Worm (Caenorhabditis elegans) whole organism, L4 larva: ENCODE results near the gene cgt-1.
"Not testable (repeated sequence)": the region's sequence is repeated elsewhere in the genome, so short reads cannot be mapped to it uniquely, and the experiment has no call there.

Source experiments
- D1046.2 ChIP-seq: fragments of 200-800 bp; sonication (Bioruptor generic); IDR thresholded peaks from 2 replicates; pipeline ENCODE4 v1.3.6; 2022; ENCODE audit warnings: missing genetic modification characterization, missing compliant biosample characterization
- F10B5.3 ChIP-seq: sonication (generic microtip); optimal IDR thresholded peaks from 2 replicates; lab custom pipeline; 2016; ENCODE audit warnings: mild to moderate bottlenecking, missing genetic modification characterization, missing compliant biosample characterization
- F26F4.8 ChIP-seq: fragments of 200-800 bp; sonication (Bioruptor generic); conservative IDR thresholded peaks from 2 replicates; pipeline ENCODE4 v1.3.6; 2022; ENCODE audit warnings: missing genetic modification characterization, missing compliant biosample characterization
- R02D3.7 ChIP-seq: fragments of 150-350 bp; sonication (generic microtip); optimal IDR thresholded peaks from 3 replicates; lab custom pipeline; 2014; ENCODE audit warnings: missing biosample characterization, missing genetic modification characterization
- aha-1 ChIP-seq: fragments of 150-350 bp; peaks from one replicate; lab custom pipeline; 2014; ENCODE audit warnings: missing biosample characterization, missing genetic modification characterization
- ama-1 ChIP-seq: fragments of 150-350 bp; optimal IDR thresholded peaks from 2 replicates; lab custom pipeline; 2014; ENCODE audit warnings: inconsistent platforms, mixed read lengths
- arid-1 ChIP-seq: fragments of 200-800 bp; sonication (Bioruptor generic); conservative IDR thresholded peaks from 2 replicates; pipeline ENCODE4 v1.3.6; 2022; ENCODE audit warnings: missing genetic modification reagents, missing genetic modification characterization, missing compliant biosample characterization
- ceh-20 ChIP-seq: fragments of 200-800 bp; sonication (Bioruptor generic); IDR thresholded peaks from 2 replicates; pipeline ENCODE4 v1.3.6; 2022; ENCODE audit warnings: missing genetic modification reagents, missing genetic modification characterization, missing compliant biosample characterization
- ceh-44 ChIP-seq: fragments of 200-800 bp; sonication (Bioruptor generic); IDR thresholded peaks from 2 replicates; pipeline ENCODE4 v1.3.6; 2022; ENCODE audit warnings: missing genetic modification reagents, missing genetic modification characterization, missing compliant biosample characterization
- ceh-62 ChIP-seq: sonication (generic microtip); optimal IDR thresholded peaks from 2 replicates; lab custom pipeline; 2017; ENCODE audit warnings: missing biosample characterization, missing genetic modification characterization
- daf-16 ChIP-seq, 3 experiments: sonication (generic microtip); optimal IDR thresholded peaks; 2 replicates each; lab custom pipeline; 2016 to 2017; ENCODE audit warnings: missing genetic modification characterization in 3 of 3, missing genetic modification reagents in 3 of 3, mild to moderate bottlenecking in 2 of 3, missing compliant biosample characterization in 2 of 3, missing biosample characterization in 1 of 3, moderate library complexity in 1 of 3
- daf-19 ChIP-seq: fragments of 200-800 bp; sonication (Bioruptor generic); conservative IDR thresholded peaks from 2 replicates; pipeline ENCODE4 v1.3.6; 2022; ENCODE audit warnings: missing genetic modification characterization, missing compliant biosample characterization
- dve-1 ChIP-seq: sonication (generic microtip); optimal IDR thresholded peaks from 2 replicates; lab custom pipeline; 2017; ENCODE audit warnings: antibody characterized with exemption, mild to moderate bottlenecking, missing genetic modification characterization, missing compliant biosample characterization; ENCODE audit not compliant: insufficient read depth
- hlh-30 ChIP-seq: sonication (generic microtip); optimal IDR thresholded peaks from 2 replicates; lab custom pipeline; 2017; ENCODE audit warnings: antibody characterized with exemption, mild to moderate bottlenecking, missing genetic modification characterization, missing compliant biosample characterization; ENCODE audit not compliant: insufficient read depth
- hmg-1.1 ChIP-seq: fragments of 200-800 bp; sonication (Bioruptor generic); IDR thresholded peaks from 2 replicates; pipeline ENCODE4 v1.3.6; 2022; ENCODE audit warnings: missing genetic modification reagents, missing genetic modification characterization, missing compliant biosample characterization
- jun-1 ChIP-seq: fragments of 150-350 bp; optimal IDR thresholded peaks from 2 replicates; lab custom pipeline; 2014; ENCODE audit warnings: missing biosample characterization, missing genetic modification reagents, missing genetic modification characterization
- lim-7 ChIP-seq: fragments of 200-800 bp; sonication (Bioruptor generic); IDR thresholded peaks from 2 replicates; pipeline ENCODE4 v1.3.6; 2022; ENCODE audit warnings: missing genetic modification characterization, missing compliant biosample characterization
- lin-15B ChIP-seq: fragments of 150-350 bp; sonication (generic microtip); optimal IDR thresholded peaks from 3 replicates; lab custom pipeline; 2014; ENCODE audit warnings: missing biosample characterization, missing genetic modification characterization
- lin-29 ChIP-seq: fragments of 200-800 bp; sonication (Bioruptor generic); IDR thresholded peaks from 2 replicates; pipeline ENCODE4 v1.3.6; 2022; ENCODE audit warnings: missing genetic modification reagents, missing genetic modification characterization, missing compliant biosample characterization
- mdl-1 ChIP-seq, 2 experiments: fragments of 150-350 bp in 1 of 2; sonication (generic microtip) in 1 of 2; optimal IDR thresholded peaks; 2 replicates each; lab custom pipeline; 2014 to 2017; ENCODE audit warnings: missing biosample characterization in 2 of 2, missing genetic modification characterization in 2 of 2
- mxl-2 ChIP-seq: fragments of 200-800 bp; sonication (Bioruptor generic); conservative IDR thresholded peaks from 2 replicates; pipeline ENCODE4 v1.3.6; 2022; ENCODE audit warnings: missing genetic modification reagents, missing genetic modification characterization, missing compliant biosample characterization
- mxl-3 ChIP-seq: fragments of 200-800 bp; sonication (Bioruptor generic); optimal IDR thresholded peaks from 2 replicates; lab custom pipeline; 2018; ENCODE audit warnings: mild to moderate bottlenecking, missing genetic modification characterization, missing compliant biosample characterization
- nhr-11 ChIP-seq: fragments of 150-350 bp; optimal IDR thresholded peaks from 2 replicates; lab custom pipeline; 2014; ENCODE audit warnings: missing biosample characterization, missing genetic modification characterization
- nhr-111 ChIP-seq: fragments of 200-800 bp; sonication (Bioruptor generic); optimal IDR thresholded peaks from 2 replicates; lab custom pipeline; 2018; ENCODE audit warnings: mild to moderate bottlenecking, missing genetic modification characterization, missing compliant biosample characterization
- nhr-28 ChIP-seq: fragments of 150-350 bp; optimal IDR thresholded peaks from 2 replicates; lab custom pipeline; 2014; ENCODE audit warnings: missing biosample characterization, missing genetic modification characterization
- nhr-41 ChIP-seq: fragments of 200-800 bp; sonication (Bioruptor generic); IDR thresholded peaks from 2 replicates; pipeline ENCODE4 v1.3.6; 2022; ENCODE audit warnings: missing genetic modification reagents, missing genetic modification characterization, missing compliant biosample characterization
- nhr-48 ChIP-seq: sonication (generic microtip); optimal IDR thresholded peaks from 2 replicates; lab custom pipeline; 2016; ENCODE audit warnings: mild to moderate bottlenecking, missing genetic modification characterization, missing compliant biosample characterization
- nhr-77 ChIP-seq: fragments of 150-350 bp; optimal IDR thresholded peaks from 2 replicates; lab custom pipeline; 2014; ENCODE audit warnings: missing biosample characterization, missing genetic modification characterization
- pha-4 ChIP-seq, 2 experiments: fragments of 150-350 bp in 1 of 2; fragments of 200-800 bp in 1 of 2; sonication (Bioruptor generic) in 1 of 2; IDR thresholded peaks in 1 of 2; optimal IDR thresholded peaks in 1 of 2; 2 replicates each; pipeline versions ENCODE4 v1.3.6 to Lab custom; 2014 to 2022; ENCODE audit warnings: missing genetic modification characterization in 2 of 2, missing genetic modification reagents in 2 of 2, missing biosample characterization in 1 of 2, missing compliant biosample characterization in 1 of 2
- rbr-2 ChIP-seq: sonication (generic microtip); optimal IDR thresholded peaks from 2 replicates; lab custom pipeline; 2016; ENCODE audit warnings: missing genotype, missing genetic modification characterization, missing compliant biosample characterization
- saeg-2 ChIP-seq: fragments of 200-800 bp; sonication (Bioruptor generic); IDR thresholded peaks from 2 replicates; pipeline ENCODE4 v1.3.6; 2022; ENCODE audit warnings: missing genetic modification reagents, missing genetic modification characterization, missing compliant biosample characterization
- set-16 ChIP-seq: fragments of 200-800 bp; sonication (Bioruptor generic); IDR thresholded peaks from 2 replicates; pipeline ENCODE4 v1.3.6; 2022; ENCODE audit warnings: missing genetic modification reagents, missing genetic modification characterization, missing compliant biosample characterization
- tra-1 ChIP-seq: fragments of 200-800 bp; sonication (Bioruptor generic); IDR thresholded peaks from 2 replicates; pipeline ENCODE4 v1.3.6; 2022; ENCODE audit warnings: missing genetic modification reagents, missing genetic modification characterization, missing compliant biosample characterization
- unc-39 ChIP-seq: sonication (generic microtip); optimal IDR thresholded peaks from 2 replicates; lab custom pipeline; 2017; ENCODE audit warnings: missing biosample characterization, missing genetic modification characterization
- unc-62 ChIP-seq, 3 experiments: fragments of 150-350 bp in 1 of 3; sonication (generic microtip); optimal IDR thresholded peaks in 2 of 3; peaks in 1 of 3; 1 replicate in 1 of 3; 2 replicates in 2 of 3; lab custom pipeline; 2014 to 2017; ENCODE audit warnings: missing biosample characterization in 3 of 3, missing genetic modification characterization in 3 of 3, missing genetic modification reagents in 3 of 3, missing genotype in 1 of 3
- zag-1 ChIP-seq: fragments of 150-350 bp; optimal IDR thresholded peaks from 2 replicates; lab custom pipeline; 2014; ENCODE audit warnings: missing biosample characterization, missing genetic modification characterization
- zip-11 ChIP-seq: fragments of 200-800 bp; sonication (Bioruptor generic); IDR thresholded peaks from 2 replicates; pipeline ENCODE4 v1.3.6; 2022; ENCODE audit warnings: missing genetic modification characterization, missing compliant biosample characterization
- zip-2 ChIP-seq: fragments of 150-350 bp; optimal IDR thresholded peaks from 2 replicates; lab custom pipeline; 2014; ENCODE audit warnings: missing biosample characterization, missing genetic modification characterization
- ztf-11 ChIP-seq: fragments of 150-350 bp; optimal IDR thresholded peaks from 2 replicates; lab custom pipeline; 2014; ENCODE audit warnings: missing biosample characterization, missing genetic modification characterization
- ztf-7 ChIP-seq: fragments of 150-350 bp; optimal IDR thresholded peaks from 2 replicates; lab custom pipeline; 2014; ENCODE audit warnings: missing biosample characterization, missing genetic modification characterization

Gene cgt-1

ce11 chrV:15888751-15889150, at the start of gene cgt-1:
Gene cgt-1 (minus strand): TSS chrV:15888851.
- TF ChIP-seq dve-1 = peak; percentile 10
- TF ChIP-seq ceh-44 (GFP tag; lab: Robert Waterston, UW) = no peak
- no peak for TF ChIP-seq daf-16 (GFP tag; optimal IDR thresholded peaks at IDR 0.05; lab: Kevin White, UChicago)
- peak; percentile 3 for TF ChIP-seq daf-16 (tag; optimal IDR thresholded peaks at IDR 0.05; lab: Kevin White, UChicago)

- TF ChIP-seq ceh-62 (tag; lab: Kevin White, UChicago) = no peak
- no peak for TF ChIP-seq hlh-30
These were observed 43.7 kb upstream of the cgt-1 start, which contains the start of gene srw-26 for ce11 chrV:15932390-15932789. Gene srw-26 (minus strand): TSS chrV:15932490.

- not testable (repeated sequence) for TF ChIP-seq jun-1 (tag; lab: Kevin White, UChicago); nhr-11 (tag; lab: Kevin White, UChicago); nhr-77
These were observed 41.2 kb upstream of the cgt-1 start, which contains the start of gene srbc-77 for ce11 chrV:15929882-15930281. Gene srbc-77 (plus strand): TSS chrV:15930182.

- TF ChIP-seq unc-62 (GFP tag; optimal IDR thresholded peaks at IDR 0.05 in 1 of 2; lab: Kevin White, UChicago) (no peak), unc-62 (tag; optimal IDR thresholded peaks at IDR 0.05; lab: Kevin White, UChicago) (no peak), R02D3.7 (no peak), lin-29 (GFP tag; lab: Robert Waterston, UW) (no peak), set-16 (GFP tag; lab: Robert Waterston, UW) (no peak), nhr-48 (tag; lab: Kevin White, UChicago) (no peak), lin-15B (tag; lab: Kevin White, UChicago) (no peak), aha-1 (tag; lab: Kevin White, UChicago) (no peak), zag-1 (no peak), zip-11 (GFP tag; lab: Robert Waterston, UW) (no peak), F26F4.8 (GFP tag; lab: Robert Waterston, UW) (no peak), arid-1 (GFP tag; lab: Robert Waterston, UW) (no peak), hmg-1.1 (no peak), daf-19 (no peak), ceh-20 (GFP tag; lab: Robert Waterston, UW) (no peak), nhr-41 (GFP tag; lab: Robert Waterston, UW) (no peak), F10B5.3 (no peak)
These were observed 39.7 kb upstream of the cgt-1 start, which contains the start of gene pzf-1 for ce11 chrV:15928325-15928724. Gene pzf-1 (minus strand): TSS chrV:15928425.

ce11 chrV:15924307-15924706, 35.7 kb upstream of the cgt-1 start, which contains the start of gene nhr-108:
Gene nhr-108 (minus strand): TSS chrV:15924472.
- TF ChIP-seq D1046.2 (no peak), nhr-77 (peak; percentile 68), nhr-111 (GFP tag; lab: Kevin White, UChicago) (no peak), daf-16 (GFP tag; optimal IDR thresholded peaks at IDR 0.05; lab: Kevin White, UChicago) (no peak), daf-16 (tag; optimal IDR thresholded peaks at IDR 0.05; lab: Kevin White, UChicago) (peak; percentile 39), nhr-28 (peak; percentile 87), jun-1 (tag; lab: Kevin White, UChicago) (no peak)

DNA sequence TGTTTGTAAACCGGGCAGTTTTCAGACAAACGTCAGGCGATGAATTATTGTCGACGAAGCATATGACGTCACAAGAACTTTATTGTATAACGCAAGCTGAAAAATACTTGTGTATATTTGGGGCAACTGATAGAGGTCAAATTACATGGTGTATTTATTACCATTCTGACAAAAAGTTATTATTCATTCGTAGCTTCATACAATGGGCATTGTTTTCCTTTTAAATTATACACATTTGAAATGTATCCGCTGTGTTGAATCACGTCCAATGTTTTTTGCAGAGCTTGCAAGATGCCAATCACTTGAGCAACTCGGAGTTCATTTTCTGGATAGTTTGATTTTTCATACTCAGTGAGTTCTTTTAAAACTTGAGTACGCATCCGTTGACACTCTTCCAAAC, 34.3 kb upstream of the cgt-1 start, which contains the start of gene F35E8.13:
Gene F35E8.13, plus strand, starts transcription at position 301 of the 400 bp plus-strand sequence.
- TF ChIP-seq rbr-2 (tag; lab: Kevin White, UChicago) = no peak
- no peak for TF ChIP-seq saeg-2
- no peak for TF ChIP-seq zip-2 (tag; lab: Kevin White, UChicago)
- no peak for TF ChIP-seq unc-39 (tag; lab: Kevin White, UChicago)
- no peak for TF ChIP-seq ztf-11
- TF ChIP-seq mxl-2 (GFP tag; lab: Robert Waterston, UW) = no peak
- no peak for TF ChIP-seq ama-1
- no peak for TF ChIP-seq tra-1 (GFP tag; lab: Robert Waterston, UW)
- TF ChIP-seq mdl-1 (tag; optimal IDR thresholded peaks at IDR 0.05; lab: Kevin White, UChicago) = no peak
- TF ChIP-seq lim-7 (GFP tag; lab: Robert Waterston, UW) = no peak
- TF ChIP-seq ztf-7 = no peak
- TF ChIP-seq pha-4 (GFP tag; IDR thresholded peaks at IDR 0.05; lab: Robert Waterston, UW) = no peak
- TF ChIP-seq pha-4 (tag; optimal IDR thresholded peaks at IDR 0.05; lab: Kevin White, UChicago) = no peak
- TF ChIP-seq mxl-3 (GFP tag; lab: Kevin White, UChicago) = no peak
- TF ChIP-seq ceh-62 (tag; lab: Kevin White, UChicago) = no peak
- TF ChIP-seq set-16 (GFP tag; lab: Robert Waterston, UW) = no peak
